Worm (Caenorhabditis elegans) whole organism, L1 larva: Measurements from ENCODE around the gene scrm-5.

Experiments used
- Y116A8C.19 ChIP-seq: sonication (generic microtip); optimal IDR thresholded peaks from 2 replicates; lab custom pipeline; 2016; ENCODE audit warnings: missing compliant biosample characterization, missing genetic modification characterization, borderline replicate concordance
- blmp-1 ChIP-seq: fragments of 150-350 bp; optimal IDR thresholded peaks from 2 replicates; lab custom pipeline; 2014; ENCODE audit warnings: missing biosample characterization, missing genetic modification characterization
- ceh-82 ChIP-seq, 3 experiments: fragments of 150-350 bp in 1 of 3; sonication (generic microtip) in 2 of 3; optimal IDR thresholded peaks; 2 replicates each; lab custom pipeline; 2014 to 2017; ENCODE audit warnings: missing biosample characterization in 3 of 3, missing genetic modification characterization in 3 of 3
- ceh-90 ChIP-seq: sonication (generic microtip); optimal IDR thresholded peaks from 2 replicates; lab custom pipeline; 2016; ENCODE audit warnings: missing genetic modification characterization, missing compliant biosample characterization
- egl-13 ChIP-seq: sonication (generic microtip); optimal IDR thresholded peaks from 2 replicates; lab custom pipeline; 2016; ENCODE audit warnings: missing genotype, missing genetic modification reagents, missing genetic modification characterization, missing compliant biosample characterization
- egl-27 ChIP-seq, 2 experiments: fragments of 150-350 bp in 1 of 2; sonication (generic microtip); optimal IDR thresholded peaks; 3 replicates each; lab custom pipeline; 2017 to 2018; ENCODE audit warnings: missing biosample characterization in 2 of 2, missing genetic modification characterization in 2 of 2, missing genetic modification reagents in 2 of 2
- elt-2 ChIP-seq: sonication (generic microtip); optimal IDR thresholded peaks from 2 replicates; lab custom pipeline; 2016; ENCODE audit warnings: missing genetic modification characterization, mild to moderate bottlenecking, inconsistent platforms, missing compliant biosample characterization, missing genetic modification reagents
- elt-3 ChIP-seq, 6 experiments: fragments of 150-350 bp in 1 of 6; sonication (generic microtip); optimal IDR thresholded peaks; 2 replicates each; lab custom pipeline; 2017 to 2018; ENCODE audit warnings: missing biosample characterization in 6 of 6, missing genetic modification characterization in 6 of 6, inconsistent platforms in 1 of 6
- fkh-10 ChIP-seq: sonication (generic microtip); optimal IDR thresholded peaks from 2 replicates; lab custom pipeline; 2017; ENCODE audit warnings: missing biosample characterization, missing genetic modification reagents, missing genetic modification characterization
- fos-1 ChIP-seq: fragments of 150-350 bp; optimal IDR thresholded peaks from 2 replicates; lab custom pipeline; 2014; ENCODE audit warnings: missing biosample characterization, missing genetic modification characterization
- grh-1 ChIP-seq: fragments of 200-800 bp; sonication (Bioruptor generic); IDR thresholded peaks from 2 replicates; pipeline ENCODE4 v1.3.6; 2022; ENCODE audit warnings: missing genetic modification reagents, missing genetic modification characterization, missing compliant biosample characterization
- hlh-17 ChIP-seq: fragments of 200-800 bp; sonication (Bioruptor generic); optimal IDR thresholded peaks from 2 replicates; lab custom pipeline; 2018; ENCODE audit warnings: missing genetic modification characterization, mild to moderate bottlenecking, missing compliant biosample characterization, moderate library complexity, borderline replicate concordance
- isw-1 ChIP-seq: fragments of 200-800 bp; sonication (Bioruptor generic); IDR thresholded peaks from 2 replicates; pipeline ENCODE4 v1.3.6; 2022; ENCODE audit warnings: missing genetic modification characterization, missing compliant biosample characterization
- jun-1 ChIP-seq: fragments of 150-350 bp; optimal IDR thresholded peaks from 2 replicates; lab custom pipeline; 2014; ENCODE audit warnings: missing biosample characterization, missing genetic modification reagents, missing genetic modification characterization
- lin-14 ChIP-seq: fragments of 200-800 bp; sonication (Bioruptor generic); optimal IDR thresholded peaks from 2 replicates; lab custom pipeline; 2018; ENCODE audit warnings: mild to moderate bottlenecking, missing genetic modification characterization, moderate library complexity, missing compliant biosample characterization
- lin-35 ChIP-seq, 2 experiments: fragments of 150-350 bp; optimal IDR thresholded peaks; 2 replicates each; lab custom pipeline; 2014; ENCODE audit warnings: missing biosample characterization in 2 of 2, missing genetic modification characterization in 2 of 2, missing genetic modification reagents in 2 of 2
- lir-3 ChIP-seq: sonication (generic microtip); optimal IDR thresholded peaks from 2 replicates; lab custom pipeline; 2016; ENCODE audit warnings: mild to moderate bottlenecking, missing genetic modification characterization, moderate library complexity, missing compliant biosample characterization; ENCODE audit not compliant: poor library complexity
- mdl-1 ChIP-seq, 2 experiments: fragments of 150-350 bp; optimal IDR thresholded peaks; 2 replicates each; lab custom pipeline; 2014 to 2017; ENCODE audit warnings: missing biosample characterization in 2 of 2, missing genetic modification characterization in 2 of 2, inconsistent platforms in 1 of 2
- mep-1 ChIP-seq: fragments of 150-350 bp; optimal IDR thresholded peaks from 2 replicates; lab custom pipeline; 2014; ENCODE audit warnings: missing biosample characterization, missing genetic modification characterization
- nhr-20 ChIP-seq: sonication (generic microtip); optimal IDR thresholded peaks from 2 replicates; lab custom pipeline; 2016; ENCODE audit warnings: mild to moderate bottlenecking, missing genetic modification characterization, missing compliant biosample characterization
- nhr-237 ChIP-seq: fragments of 150-350 bp; optimal IDR thresholded peaks from 2 replicates; lab custom pipeline; 2014; ENCODE audit warnings: missing biosample characterization, missing genetic modification characterization
- nhr-47 ChIP-seq: sonication (generic microtip); optimal IDR thresholded peaks from 2 replicates; lab custom pipeline; 2016; ENCODE audit warnings: mild to moderate bottlenecking, missing genetic modification characterization, moderate library complexity, missing compliant biosample characterization
- nhr-71 ChIP-seq: sonication (generic microtip); optimal IDR thresholded peaks from 2 replicates; lab custom pipeline; 2016; ENCODE audit warnings: mild to moderate bottlenecking, missing genetic modification characterization, moderate library complexity, missing compliant biosample characterization
- nhr-76 ChIP-seq: sonication (generic microtip); optimal IDR thresholded peaks from 2 replicates; lab custom pipeline; 2017; ENCODE audit warnings: missing biosample characterization, missing genetic modification characterization
- nhr-84 ChIP-seq: sonication (generic microtip); optimal IDR thresholded peaks from 2 replicates; lab custom pipeline; 2017; ENCODE audit warnings: missing biosample characterization, missing genetic modification characterization
- skn-1 ChIP-seq: fragments of 150-350 bp; optimal IDR thresholded peaks from 2 replicates; lab custom pipeline; 2014; ENCODE audit warnings: missing biosample characterization, missing genetic modification characterization
- snpc-4 ChIP-seq: fragments of 150-350 bp; optimal IDR thresholded peaks from 2 replicates; lab custom pipeline; 2014; ENCODE audit warnings: missing biosample characterization, missing genetic modification characterization
- sox-4 ChIP-seq: sonication (generic microtip); optimal IDR thresholded peaks from 2 replicates; lab custom pipeline; 2016; ENCODE audit warnings: missing genetic modification characterization, missing compliant biosample characterization
- sup-37 ChIP-seq: fragments of 200-800 bp; sonication (Bioruptor generic); optimal IDR thresholded peaks from 2 replicates; lab custom pipeline; 2018; ENCODE audit warnings: mild to moderate bottlenecking, missing genetic modification characterization, missing compliant biosample characterization
- tbx-2 ChIP-seq: sonication (generic microtip); optimal IDR thresholded peaks from 2 replicates; lab custom pipeline; 2016; ENCODE audit warnings: missing genetic modification characterization, missing compliant biosample characterization
- unc-30 ChIP-seq: sonication (generic microtip); optimal IDR thresholded peaks from 2 replicates; lab custom pipeline; 2017; ENCODE audit warnings: missing biosample characterization, missing genetic modification characterization
- vab-15 ChIP-seq: sonication (generic microtip); optimal IDR thresholded peaks from 2 replicates; lab custom pipeline; 2017; ENCODE audit warnings: missing genotype, mild to moderate bottlenecking, missing genetic modification characterization, missing compliant biosample characterization
- zag-1 ChIP-seq: fragments of 150-350 bp; optimal IDR thresholded peaks from 2 replicates; lab custom pipeline; 2014; ENCODE audit warnings: missing biosample characterization, missing genetic modification characterization
- zip-4 ChIP-seq: fragments of 200-800 bp; sonication (Bioruptor generic); optimal IDR thresholded peaks from 2 replicates; lab custom pipeline; 2018; ENCODE audit warnings: mild to moderate bottlenecking, missing genetic modification characterization, moderate library complexity, missing compliant biosample characterization
- ztf-4 ChIP-seq: fragments of 150-350 bp; optimal IDR thresholded peaks from 2 replicates; lab custom pipeline; 2014; ENCODE audit warnings: missing biosample characterization, missing genetic modification characterization

The scrm-5 gene

ce11 chrIV:4212733-4213132, 50.5 kb downstream of the scrm-5 start:
- TF ChIP-seq fkh-10 (GFP tag; lab: Kevin White, UChicago): no peak
- TF ChIP-seq tbx-2 (tag; lab: Kevin White, UChicago): no peak
- no peak for TF ChIP-seq Y116A8C.19 (tag; lab: Kevin White, UChicago)
- TF ChIP-seq ceh-82 (tag; optimal IDR thresholded peaks at IDR 0.05; lab: Kevin White, UChicago): no peak
- TF ChIP-seq zip-4 (GFP tag; lab: Kevin White, UChicago): no peak
- TF ChIP-seq blmp-1 (tag; lab: Kevin White, UChicago): no peak
- peak; percentile 11 for TF ChIP-seq nhr-20 (tag; lab: Kevin White, UChicago)
- TF ChIP-seq mdl-1 (tag; optimal IDR thresholded peaks at IDR 0.05; lab: Kevin White, UChicago): no peak
- TF ChIP-seq skn-1 (tag; lab: Kevin White, UChicago): no peak
- TF ChIP-seq snpc-4 (tag; lab: Kevin White, UChicago): no peak
- no peak for TF ChIP-seq unc-30 (tag; lab: Kevin White, UChicago)
- TF ChIP-seq nhr-237 (tag; lab: Kevin White, UChicago): no peak
- no peak for TF ChIP-seq lir-3 (tag; lab: Kevin White, UChicago)
- peak; percentile 68 for TF ChIP-seq elt-2 (tag; lab: Kevin White, UChicago)
- TF ChIP-seq isw-1 (GFP tag; lab: Robert Waterston, UW): no peak
- TF ChIP-seq fos-1 (tag; lab: Kevin White, UChicago): no peak
- TF ChIP-seq lin-35 (GFP tag; optimal IDR thresholded peaks at IDR 0.05; lab: Kevin White, UChicago): peak in 1 of 2 experiments; percentile 12
- no peak for TF ChIP-seq nhr-47 (tag; lab: Kevin White, UChicago)
- TF ChIP-seq nhr-76 (tag; lab: Kevin White, UChicago): no peak
- no peak for TF ChIP-seq nhr-84 (tag; lab: Kevin White, UChicago)
- no peak for TF ChIP-seq ztf-4 (tag; lab: Kevin White, UChicago)
- TF ChIP-seq sox-4 (tag; lab: Kevin White, UChicago): no peak
- TF ChIP-seq egl-27 (tag; optimal IDR thresholded peaks at IDR 0.05; lab: Kevin White, UChicago): no peak
- no peak for TF ChIP-seq sup-37 (GFP tag; lab: Kevin White, UChicago)
- TF ChIP-seq jun-1 (tag; lab: Kevin White, UChicago): no peak
- no peak for TF ChIP-seq mep-1 (tag; lab: Kevin White, UChicago)
- TF ChIP-seq lin-14 (GFP tag; lab: Kevin White, UChicago): no peak
- peak; percentile 10 for TF ChIP-seq nhr-71 (tag; lab: Kevin White, UChicago)
- TF ChIP-seq elt-3 (tag; optimal IDR thresholded peaks at IDR 0.05; lab: Kevin White, UChicago): no peak
- TF ChIP-seq vab-15 (tag; lab: Kevin White, UChicago): no peak
- TF ChIP-seq hlh-17 (GFP tag; lab: Kevin White, UChicago): no peak
- no peak for TF ChIP-seq ceh-90 (tag; lab: Kevin White, UChicago)
- TF ChIP-seq zag-1 (tag; lab: Kevin White, UChicago): no peak
- TF ChIP-seq egl-13: no peak
- no peak for TF ChIP-seq grh-1 (GFP tag; lab: Robert Waterston, UW)
